2 fruit fly cellular contexts compared by ENCODE assay signal in genomic region chrX:16829439-16830028, dm6.
TF ChIP-seq lines count a peak whose summit lies in the region.

No protein-coding gene starts in this region.

TF ChIP-seq in whole organism, embryonic, 481 proteins besides CTCF, POLR2A, EP300 and RAD21 (continued from another document):
- 0 out of 2 replicates have a peak, but pooled peaks have one; percentile 13 for TF ChIP-seq CG4730 (GFP tag; IDR thresholded peaks at IDR 0.05; lab: Robert Waterston, UW)
- TF ChIP-seq CG11504 (tag; optimal IDR thresholded peaks at IDR 0.05; lab: Kevin White, UChicago), result peak; percentile 35
- TF ChIP-seq CG6689 (GFP tag; IDR thresholded peaks at IDR 0.05; lab: Robert Waterston, UW), result 0 out of 2 replicates have a peak, but pooled peaks have one; percentile 29
- TF ChIP-seq Atf3 (GFP tag; optimal IDR thresholded peaks at IDR 0.05; lab: Kevin White, UChicago), result no peak
- TF ChIP-seq br (optimal IDR thresholded peaks at IDR 0.05; lab: Kevin White, UChicago), result no peak
- peak; percentile 20 for TF ChIP-seq Abd-B (GFP tag; optimal IDR thresholded peaks at IDR 0.05; lab: Kevin White, UChicago)
- TF ChIP-seq CG15514 (GFP tag; optimal IDR thresholded peaks at IDR 0.05; lab: Kevin White, UChicago), result peak; percentile 4
- no peak for TF ChIP-seq Sin3A (optimal IDR thresholded peaks at IDR 0.05; lab: Kevin White, UChicago)
- TF ChIP-seq tap (tag; optimal IDR thresholded peaks at IDR 0.05; lab: Kevin White, UChicago), result no peak
- peak; percentile 44 for TF ChIP-seq CG34376 (GFP tag; optimal IDR thresholded peaks at IDR 0.05; lab: Kevin White, UChicago)
- TF ChIP-seq eve (GFP tag; optimal IDR thresholded peaks at IDR 0.05; lab: Kevin White, UChicago), result no peak
- TF ChIP-seq CG8944 (GFP tag; optimal IDR thresholded peaks at IDR 0.05; lab: Kevin White, UChicago), result no peak
- TF ChIP-seq CG12391 (tag; optimal IDR thresholded peaks at IDR 0.05; lab: Kevin White, UChicago), result peak; percentile 4
- no peak for TF ChIP-seq CG34422 (GFP tag; IDR thresholded peaks at IDR 0.05; lab: Robert Waterston, UW)
- no peak for TF ChIP-seq stwl (tag; optimal IDR thresholded peaks at IDR 0.05; lab: Kevin White, UChicago)
- no peak for TF ChIP-seq fd96Cb (tag; optimal IDR thresholded peaks at IDR 0.05; lab: Kevin White, UChicago)
- TF ChIP-seq Lhr (GFP tag; optimal IDR thresholded peaks at IDR 0.05; lab: Kevin White, UChicago), result no peak
- no peak for TF ChIP-seq CG4424 (GFP tag; optimal IDR thresholded peaks at IDR 0.05; lab: Kevin White, UChicago)
- TF ChIP-seq Atf6 (GFP tag; IDR thresholded peaks at IDR 0.05; lab: Robert Waterston, UW), result peak; percentile 25; the same call in 1 of the 2 replicates
- TF ChIP-seq TFAM (GFP tag; optimal IDR thresholded peaks at IDR 0.05; lab: Kevin White, UChicago), result no peak
- TF ChIP-seq CG11560 (tag; IDR thresholded peaks at IDR 0.05; lab: Robert Waterston, UW), result no peak
- peak; percentile 31; the same call in 1 of the 3 replicates for TF ChIP-seq row (GFP tag; IDR thresholded peaks at IDR 0.05; lab: Robert Waterston, UW)
- peak; percentile 23 for TF ChIP-seq lab (GFP tag; optimal IDR thresholded peaks at IDR 0.05; lab: Kevin White, UChicago)
- peak; percentile 41 for TF ChIP-seq CG15269 (tag; optimal IDR thresholded peaks at IDR 0.05; lab: Kevin White, UChicago)
- no peak for TF ChIP-seq CG16863 (GFP tag; optimal IDR thresholded peaks at IDR 0.05; lab: Kevin White, UChicago)
- peak; percentile 31 for TF ChIP-seq Ets65A (GFP tag; lab: Kevin White, UChicago)
- no peak for TF ChIP-seq CG18011 (GFP tag; optimal IDR thresholded peaks at IDR 0.05; lab: Kevin White, UChicago)
- TF ChIP-seq sd (tag; optimal IDR thresholded peaks at IDR 0.05; lab: Kevin White, UChicago), result peak; percentile 5
- no peak for TF ChIP-seq Jarid2 (GFP tag; optimal IDR thresholded peaks at IDR 0.05; lab: Kevin White, UChicago)
- peak; percentile 18 for TF ChIP-seq CG7839 (tag; optimal IDR thresholded peaks at IDR 0.05; lab: Kevin White, UChicago)
- no peak for TF ChIP-seq Tbp (GFP tag; optimal IDR thresholded peaks at IDR 0.05; lab: Kevin White, UChicago)
- no peak for TF ChIP-seq CG4360 (GFP tag; IDR thresholded peaks at IDR 0.05; lab: Robert Waterston, UW)
- peak; percentile 4 for TF ChIP-seq CG7556 (GFP tag; optimal IDR thresholded peaks at IDR 0.05; lab: Kevin White, UChicago)
- TF ChIP-seq chinmo (GFP tag; IDR thresholded peaks at IDR 0.05; lab: Robert Waterston, UW; ENCODE audit: partially characterized antibody), result 0 out of 4 replicates have a peak, but pooled peaks have one; percentile 20
- no peak for TF ChIP-seq disco-r (GFP tag; optimal IDR thresholded peaks at IDR 0.05; lab: Kevin White, UChicago)
- peak; percentile 2 for TF ChIP-seq CoRest (tag; optimal IDR thresholded peaks at IDR 0.05; lab: Kevin White, UChicago)
- peak; percentile 39 for TF ChIP-seq gem (tag; optimal IDR thresholded peaks at IDR 0.05; lab: Kevin White, UChicago)
- 0 out of 2 replicates have a peak, but pooled peaks have one; percentile 27 for TF ChIP-seq CG31441 (GFP tag; IDR thresholded peaks at IDR 0.05; lab: Robert Waterston, UW)
- TF ChIP-seq CG17829 (tag; optimal IDR thresholded peaks at IDR 0.05; lab: Kevin White, UChicago), result no peak
- peak; percentile 13; the same call in 1 of the 2 replicates for TF ChIP-seq Drgx (GFP tag; IDR thresholded peaks at IDR 0.05; lab: Robert Waterston, UW)
- TF ChIP-seq CG7786 (GFP tag; optimal IDR thresholded peaks at IDR 0.05; lab: Kevin White, UChicago), result no peak
- peak; percentile 6 for TF ChIP-seq Blimp-1 (GFP tag; optimal IDR thresholded peaks at IDR 0.05; lab: Kevin White, UChicago)
- peak; percentile 19 for TF ChIP-seq Fer1 (GFP tag; optimal IDR thresholded peaks at IDR 0.05; lab: Kevin White, UChicago)
- peak; percentile 55 for TF ChIP-seq Sox102F (GFP tag; optimal IDR thresholded peaks at IDR 0.05; lab: Kevin White, UChicago)
- TF ChIP-seq CG1529 (GFP tag; optimal IDR thresholded peaks at IDR 0.05; lab: Kevin White, UChicago), result no peak
- TF ChIP-seq Hr51 (GFP tag; optimal IDR thresholded peaks at IDR 0.05; lab: Kevin White, UChicago), result peak in 1 of 2 experiments; percentile 46
- TF ChIP-seq bsh (GFP tag; optimal IDR thresholded peaks at IDR 0.05; lab: Kevin White, UChicago), result peak in 1 of 2 experiments; percentile 12
- peak; percentile 17; the same call in 1 of the 2 replicates for TF ChIP-seq Xrp1 (GFP tag; IDR thresholded peaks at IDR 0.05; lab: Robert Waterston, UW)

TF ChIP-seq in whole organism, prepupa, 60 proteins besides CTCF, POLR2A, EP300 and RAD21 (continued from another document):
- TF ChIP-seq CG10631 (GFP tag; optimal IDR thresholded peaks at IDR 0.05; lab: Kevin White, UChicago) (peak; percentile 21), vri (GFP tag; optimal IDR thresholded peaks at IDR 0.05; lab: Kevin White, UChicago) (no peak), CG11902 (GFP tag; optimal IDR thresholded peaks at IDR 0.05; lab: Kevin White, UChicago) (no peak), dsx (GFP tag; optimal IDR thresholded peaks at IDR 0.05; lab: Kevin White, UChicago; ENCODE audit: poor library complexity, severe bottlenecking) (no peak), achi (GFP tag; optimal IDR thresholded peaks at IDR 0.05; lab: Kevin White, UChicago) (no peak), cyc (GFP tag; optimal IDR thresholded peaks at IDR 0.05; lab: Kevin White, UChicago) (no peak), CG3919 (GFP tag; optimal IDR thresholded peaks at IDR 0.05; lab: Kevin White, UChicago) (no peak), Eip93F (GFP tag; optimal IDR thresholded peaks at IDR 0.05; lab: Kevin White, UChicago) (no peak), CG11294 (GFP tag; IDR thresholded peaks at IDR 0.05; lab: Robert Waterston, UW) (no peak), CG31627 (GFP tag; optimal IDR thresholded peaks at IDR 0.05; lab: Kevin White, UChicago) (no peak), Ets96B (tag; optimal IDR thresholded peaks at IDR 0.05; lab: Kevin White, UChicago) (peak; percentile 37), OdsH (GFP tag; optimal IDR thresholded peaks at IDR 0.05; lab: Kevin White, UChicago) (peak; percentile 33), CG8319 (GFP tag; optimal IDR thresholded peaks at IDR 0.05; lab: Kevin White, UChicago) (no peak), svp (GFP tag; lab: Kevin White, UChicago) (peak; percentile 65), CG6808 (GFP tag; optimal IDR thresholded peaks at IDR 0.05; lab: Kevin White, UChicago) (no peak), Eip75B (GFP tag; optimal IDR thresholded peaks at IDR 0.05; lab: Kevin White, UChicago) (peak; percentile 8), CG1621 (tag; optimal IDR thresholded peaks at IDR 0.05; lab: Kevin White, UChicago) (no peak), fd59A (GFP tag; optimal IDR thresholded peaks at IDR 0.05; lab: Kevin White, UChicago) (no peak), CG15336 (GFP tag; IDR thresholded peaks at IDR 0.05; lab: Robert Waterston, UW) (0 out of 2 replicates have a peak, but pooled peaks have one; percentile 22), CG4318 (GFP tag; optimal IDR thresholded peaks at IDR 0.05; lab: Kevin White, UChicago) (no peak), CG6163 (GFP tag; IDR thresholded peaks at IDR 0.05; lab: Robert Waterston, UW) (no peak), Sox15 (GFP tag; optimal IDR thresholded peaks at IDR 0.05; lab: Kevin White, UChicago) (no peak), Hr39 (GFP tag; optimal IDR thresholded peaks at IDR 0.05; lab: Kevin White, UChicago) (peak; percentile 5), esn (GFP tag; optimal IDR thresholded peaks at IDR 0.05; lab: Kevin White, UChicago) (peak; percentile 47), pdm3 (GFP tag; optimal IDR thresholded peaks at IDR 0.05; lab: Kevin White, UChicago) (peak; percentile 53)
